Worm (Caenorhabditis elegans) whole organism, midembryonic: Measurements from ENCODE around the gene C16B8.2.

Experiments
- T22C8.4 ChIP-seq: fragments of 200-800 bp; sonication (Bioruptor generic); IDR thresholded peaks from 2 replicates; pipeline ENCODE4 v1.3.6; 2022; ENCODE audit warnings: missing genetic modification characterization, missing compliant biosample characterization
- flt-1 ChIP-seq: fragments of 200-800 bp; sonication (Bioruptor generic); IDR thresholded peaks from 2 replicates; pipeline ENCODE4 v1.3.6; 2022; ENCODE audit warnings: missing genetic modification characterization, missing compliant biosample characterization
- klf-2 ChIP-seq: fragments of 200-800 bp; sonication (Bioruptor generic); conservative IDR thresholded peaks from 2 replicates; pipeline ENCODE4 v1.3.6; 2022; ENCODE audit warnings: missing genetic modification reagents, missing genetic modification characterization, missing compliant biosample characterization
- med-1 ChIP-seq: sonication (generic microtip); optimal IDR thresholded peaks from 2 replicates; lab custom pipeline; 2017; ENCODE audit warnings: missing genetic modification characterization, mild to moderate bottlenecking, missing compliant biosample characterization, antibody characterized with exemption, missing genetic modification reagents; ENCODE audit not compliant: insufficient read depth
- ref-1 ChIP-seq: fragments of 200-800 bp; sonication (Bioruptor generic); conservative IDR thresholded peaks from 2 replicates; pipeline ENCODE4 v1.3.6; 2022; ENCODE audit warnings: missing genetic modification reagents, missing genetic modification characterization, missing compliant biosample characterization
- tab-1 ChIP-seq: fragments of 200-800 bp; sonication (Bioruptor generic); IDR thresholded peaks from 2 replicates; pipeline ENCODE4 v1.3.6; 2022; ENCODE audit warnings: missing genetic modification characterization, missing compliant biosample characterization
- ztf-23 ChIP-seq: fragments of 200-800 bp; sonication (Bioruptor generic); IDR thresholded peaks from 2 replicates; pipeline ENCODE4 v1.3.6; 2022; ENCODE audit warnings: missing genetic modification reagents, missing genetic modification characterization, missing compliant biosample characterization

DNA sequence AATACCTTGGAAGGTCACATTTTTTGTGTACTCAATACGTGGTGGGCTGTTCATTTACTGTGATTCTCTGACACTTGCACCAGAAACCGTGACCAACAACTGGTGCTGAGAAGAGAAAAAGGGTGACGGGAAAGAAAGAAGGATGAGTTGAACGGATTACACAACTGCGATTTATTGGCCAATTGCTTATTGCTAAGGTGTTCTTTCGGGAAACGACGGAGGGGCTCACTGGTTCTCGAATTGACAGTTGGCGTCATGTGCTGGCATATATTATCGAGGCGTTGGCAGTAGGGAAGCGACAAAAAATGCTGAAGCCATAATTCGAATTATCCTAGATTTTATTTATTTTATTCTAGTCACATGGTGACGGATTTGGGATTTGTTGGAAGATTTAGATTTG lies 7.9 kb upstream of the C16B8.2 start:
- no peak for TF ChIP-seq flt-1
- TF ChIP-seq T22C8.4 (GFP tag; lab: Robert Waterston, UW), result no peak
- no peak for TF ChIP-seq ztf-23 (GFP tag; lab: Robert Waterston, UW)
- TF ChIP-seq ref-1 (GFP tag; lab: Robert Waterston, UW), result no peak
- no peak for TF ChIP-seq med-1 (GFP tag; lab: Kevin White, UChicago)
- no peak for TF ChIP-seq tab-1 (GFP tag; lab: Robert Waterston, UW)
- TF ChIP-seq klf-2 (GFP tag; lab: Robert Waterston, UW), result no peak
